Fruit fly (Drosophila melanogaster) whole organism: ENCODE measurements around the gene ca.

ENCODE experiments used
- CG8478 ChIP-seq: fragments of >200 bp; optimal IDR thresholded peaks from 2 replicates; lab custom pipeline; 2018; ENCODE audit warnings: inconsistent platforms
- Dll ChIP-seq: fragments of >200 bp; optimal IDR thresholded peaks from 2 replicates; lab custom pipeline; 2017
- EcR ChIP-seq, 2 experiments: fragments of >200 bp; optimal IDR thresholded peaks; 2 replicates each; lab custom pipeline; 2017; ENCODE audit warnings: missing biosample characterization in 2 of 2, missing genetic modification characterization in 2 of 2, missing genetic modification reagents in 2 of 2
- pan ChIP-seq: fragments of >200 bp; optimal IDR thresholded peaks from 2 replicates; lab custom pipeline; 2017
- psq ChIP-seq: fragments of >200 bp; optimal IDR thresholded peaks from 2 replicates; lab custom pipeline; 2017
- usp ChIP-seq: fragments of >200 bp; optimal IDR thresholded peaks from 2 replicates; lab custom pipeline; 2017; ENCODE audit warnings: missing biosample characterization, missing genetic modification characterization, mixed read lengths

ca gene

DNA sequence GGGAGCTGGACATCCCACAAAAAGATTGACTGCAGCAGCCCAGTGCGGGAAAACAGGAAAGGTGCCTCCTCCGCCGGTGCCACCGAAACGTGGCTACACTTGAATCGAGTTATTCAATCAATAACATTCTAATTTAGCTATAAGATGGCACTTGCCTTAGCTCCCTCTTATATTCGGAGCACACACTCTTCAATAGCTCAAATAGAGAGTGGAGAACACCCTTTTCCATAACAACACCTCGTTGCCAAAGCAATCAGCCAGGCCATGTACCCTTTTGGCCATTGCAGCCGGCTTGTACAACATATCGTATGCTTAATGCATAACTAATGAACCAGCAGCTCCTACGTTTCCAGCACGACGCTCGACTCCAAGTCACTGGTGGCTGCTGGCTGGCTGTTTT, 31.2 kb downstream of the ca start:
- no peak for TF ChIP-seq EcR (GFP tag; optimal IDR thresholded peaks at IDR 0.05; lab: Kevin White, UChicago)
- TF ChIP-seq pan (lab: Kevin White, UChicago): no peak
- no peak for TF ChIP-seq CG8478 (lab: Kevin White, UChicago)
- no peak for TF ChIP-seq Dll (lab: Kevin White, UChicago)
- no peak for TF ChIP-seq usp (GFP tag; lab: Kevin White, UChicago)
- TF ChIP-seq psq: no peak

- TF ChIP-seq CG8478 (lab: Kevin White, UChicago) (no peak), usp (GFP tag; lab: Kevin White, UChicago) (no peak), Dll (lab: Kevin White, UChicago) (no peak), pan (lab: Kevin White, UChicago) (no peak), psq (no peak), EcR (GFP tag; optimal IDR thresholded peaks at IDR 0.05; lab: Kevin White, UChicago) (no peak)
Measured at dm6 chr3R:29838751-29839150, 32.1 kb downstream of the ca start.

DNA sequence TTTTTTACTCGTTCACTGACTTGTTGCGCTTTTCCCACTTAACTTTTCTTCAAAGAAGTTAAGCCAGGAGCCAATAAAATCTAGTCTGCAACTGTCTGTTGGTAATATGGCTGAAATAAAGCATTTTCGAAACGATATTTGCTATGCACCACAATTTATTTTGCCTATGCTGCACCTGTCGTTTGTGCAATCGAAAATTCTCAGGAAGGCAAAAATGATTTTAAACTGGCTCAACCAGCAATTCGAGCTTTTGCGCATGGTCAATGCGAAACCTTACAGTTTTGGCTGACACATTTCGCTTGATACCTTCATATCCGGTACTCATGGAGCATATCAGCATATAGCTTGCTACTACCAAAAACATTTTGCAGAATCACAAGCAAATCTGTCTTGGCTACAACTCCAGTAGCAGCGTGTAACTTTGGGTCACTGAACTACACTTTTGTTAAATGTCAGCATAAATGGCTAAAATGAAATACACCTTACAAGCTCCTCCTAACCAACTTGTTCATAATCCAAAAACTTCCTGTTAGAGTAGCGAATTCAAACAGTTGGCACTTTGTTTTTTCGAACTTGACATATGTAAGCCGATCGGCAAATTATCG, 33.2 kb downstream of the ca start:
- no peak for TF ChIP-seq usp (GFP tag; lab: Kevin White, UChicago)

DNA sequence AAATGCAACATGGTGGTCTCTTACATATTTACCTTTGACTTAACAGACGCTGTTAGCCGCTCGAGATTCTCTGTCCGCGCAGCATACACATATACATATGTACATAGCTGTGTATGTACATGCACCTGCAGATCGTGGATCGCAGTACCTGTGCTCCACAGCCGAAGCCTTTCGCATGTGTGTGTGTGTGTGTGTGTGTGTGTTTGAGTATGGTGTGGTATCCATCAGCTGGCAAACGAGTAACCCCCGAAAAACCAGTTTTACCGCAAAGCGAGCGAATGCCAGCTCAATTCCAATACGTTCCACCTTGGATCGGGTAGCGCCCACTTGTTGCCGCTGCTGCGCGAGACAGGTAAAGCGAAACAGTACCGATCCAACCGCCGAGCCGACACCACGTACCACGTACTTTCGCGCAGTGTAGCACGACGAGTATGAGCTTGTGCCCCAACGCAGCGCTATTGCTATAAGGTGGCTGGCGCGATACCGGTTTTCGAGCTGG, 34.7 kb downstream of the ca start, which contains the start of gene Cad99C:
Gene Cad99C, plus strand, starts transcription at position 365 of the 499 bp plus-strand sequence.
- TF ChIP-seq usp (GFP tag; lab: Kevin White, UChicago) (no peak), Dll (lab: Kevin White, UChicago) (no peak), pan (lab: Kevin White, UChicago) (no peak), CG8478 (lab: Kevin White, UChicago) (no peak), psq (no peak), EcR (GFP tag; optimal IDR thresholded peaks at IDR 0.05; lab: Kevin White, UChicago) (no peak)

DNA sequence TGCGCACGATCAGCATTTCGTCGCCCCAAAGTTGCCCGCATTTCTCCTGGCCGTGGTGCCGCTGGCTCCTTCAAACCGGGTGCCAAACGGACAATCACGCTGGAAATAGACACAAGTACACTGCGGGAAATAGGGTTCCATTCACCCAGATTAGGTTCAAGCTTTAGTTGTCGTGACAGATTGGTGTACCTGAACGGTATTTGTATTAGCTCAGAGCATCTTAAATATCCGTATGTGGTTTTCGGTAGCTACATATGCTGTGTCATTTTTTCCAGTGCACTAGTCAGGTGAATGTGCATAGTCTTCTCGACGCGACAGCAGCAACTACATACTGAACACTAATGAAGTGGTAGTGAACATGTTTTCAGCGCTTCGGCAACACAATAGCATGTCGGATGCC, 40.5 kb downstream of the ca start:
- TF ChIP-seq usp (GFP tag; lab: Kevin White, UChicago) (no peak), CG8478 (lab: Kevin White, UChicago) (no peak), pan (lab: Kevin White, UChicago) (no peak), Dll (lab: Kevin White, UChicago) (no peak), psq (no peak), EcR (GFP tag; optimal IDR thresholded peaks at IDR 0.05; lab: Kevin White, UChicago) (no peak)

DNA sequence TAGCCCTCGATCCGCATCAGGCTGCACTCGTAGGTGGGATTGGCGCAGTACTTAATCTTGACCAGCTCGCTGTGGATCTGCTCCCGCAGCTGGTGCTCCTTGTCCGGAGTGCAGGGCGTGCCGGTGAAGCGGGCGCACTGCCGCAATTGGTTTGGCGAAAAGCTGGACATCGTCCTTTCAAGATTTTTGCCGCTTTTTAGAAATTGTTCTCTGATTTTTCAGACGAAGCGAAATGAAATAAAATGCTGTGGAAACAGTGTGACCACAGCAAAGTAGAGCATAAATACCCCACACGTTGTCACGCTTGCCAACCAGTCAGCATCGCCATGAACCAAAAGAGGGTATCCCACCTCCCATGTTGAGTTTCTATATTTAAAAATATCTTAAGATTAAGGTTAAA, 50.6 kb downstream of the ca start, which contains the start of gene dgt1:
Gene dgt1, minus strand, starts transcription at position 264 of the 400 bp plus-strand sequence.
- TF ChIP-seq psq: no peak
- TF ChIP-seq usp (GFP tag; lab: Kevin White, UChicago): no peak
- no peak for TF ChIP-seq pan (lab: Kevin White, UChicago)
- TF ChIP-seq Dll (lab: Kevin White, UChicago): no peak
- no peak for TF ChIP-seq EcR (GFP tag; optimal IDR thresholded peaks at IDR 0.05; lab: Kevin White, UChicago)
- TF ChIP-seq CG8478 (lab: Kevin White, UChicago): no peak

DNA sequence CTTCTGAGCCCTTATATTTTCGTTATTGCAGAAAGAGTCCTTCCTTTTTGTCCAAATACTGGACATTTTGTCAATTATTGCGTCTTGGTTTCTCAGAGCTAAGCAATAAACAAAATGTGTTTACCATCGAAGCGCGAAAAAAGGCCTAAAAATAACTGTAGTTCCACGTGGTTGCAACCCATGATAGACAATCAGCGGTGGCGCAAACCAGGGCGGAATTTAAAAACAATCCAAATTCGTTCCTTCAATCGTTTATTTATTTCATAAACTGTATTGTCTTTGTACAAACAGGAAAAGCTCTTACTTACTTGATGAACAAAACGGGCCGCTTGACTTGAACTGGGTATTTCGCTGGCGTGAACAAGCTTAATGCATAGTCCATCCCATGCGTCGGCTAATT, 52.2 kb downstream of the ca start, which contains the start of gene CG7824:
Gene CG7824, minus strand, starts transcription at position 131 of the 400 bp plus-strand sequence.
- TF ChIP-seq pan (lab: Kevin White, UChicago) (no peak), psq (no peak), CG8478 (lab: Kevin White, UChicago) (no peak), EcR (GFP tag; optimal IDR thresholded peaks at IDR 0.05; lab: Kevin White, UChicago) (no peak), Dll (lab: Kevin White, UChicago) (no peak), usp (GFP tag; lab: Kevin White, UChicago) (no peak)

DNA sequence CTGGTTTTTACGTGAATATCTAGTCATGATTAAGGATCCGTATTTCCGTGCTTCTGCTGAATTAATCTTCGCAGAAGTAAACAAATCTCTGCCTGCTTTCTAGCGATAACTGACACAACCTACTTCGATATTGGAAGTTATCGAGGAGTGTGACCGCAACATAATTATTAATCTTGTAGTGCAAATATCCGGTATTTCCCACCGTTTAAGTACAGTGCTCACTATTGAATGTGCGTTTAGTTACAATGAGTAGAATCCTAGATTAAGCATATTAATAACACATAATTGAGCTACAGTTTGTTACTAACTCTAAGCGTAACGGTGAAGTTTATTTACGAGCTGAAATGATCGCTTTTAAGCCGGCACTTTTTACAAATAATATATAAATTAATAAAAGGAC, 53.2 kb downstream of the ca start:
- TF ChIP-seq psq (no peak), CG8478 (lab: Kevin White, UChicago) (no peak), Dll (lab: Kevin White, UChicago) (no peak), usp (GFP tag; lab: Kevin White, UChicago) (no peak), EcR (GFP tag; optimal IDR thresholded peaks at IDR 0.05; lab: Kevin White, UChicago) (no peak), pan (lab: Kevin White, UChicago) (no peak)

- no peak for TF ChIP-seq EcR (GFP tag; optimal IDR thresholded peaks at IDR 0.05; lab: Kevin White, UChicago)
- TF ChIP-seq psq: no peak
- no peak for TF ChIP-seq CG8478 (lab: Kevin White, UChicago)
- no peak for TF ChIP-seq Dll (lab: Kevin White, UChicago)
- TF ChIP-seq pan (lab: Kevin White, UChicago): no peak
- no peak for TF ChIP-seq usp (GFP tag; lab: Kevin White, UChicago)
Measured at dm6 chr3R:29861432-29862249, 55.0 kb downstream of the ca start, which contains the start of the genes CG15514 and RpS8. CG15514 (minus strand) TSS chr3R:29861494. RpS8 (plus strand) TSS chr3R:29861582.

dm6 chr3R:29862795-29863194, 56.2 kb downstream of the ca start:
- TF ChIP-seq usp (GFP tag; lab: Kevin White, UChicago) (no peak), pan (lab: Kevin White, UChicago) (no peak), Dll (lab: Kevin White, UChicago) (no peak), CG8478 (lab: Kevin White, UChicago) (no peak), psq (no peak), EcR (GFP tag; optimal IDR thresholded peaks at IDR 0.05; lab: Kevin White, UChicago) (no peak)
